Worm (Caenorhabditis elegans): ENCODE measurements around the gene Y37H2C.4.

Y37H2C.4 gene

ce11 chrV:18266238-18266637, 4.3 kb upstream of the Y37H2C.4 start, which contains the start of gene R10E8.6:
TSS of gene R10E8.6 (minus strand) at chrV:18266391.
- TF ChIP-seq ztf-4 (tag; optimal IDR thresholded peaks at IDR 0.05) (no peak), pqm-1 (tag; optimal IDR thresholded peaks at IDR 0.05) (peak; percentile 70), daf-12 (tag; optimal IDR thresholded peaks at IDR 0.05) (no peak), jun-1 (tag; optimal IDR thresholded peaks at IDR 0.05) (peak; percentile 21), elt-2 (tag; optimal IDR thresholded peaks at IDR 0.05) (peak; percentile 90)

DNA sequence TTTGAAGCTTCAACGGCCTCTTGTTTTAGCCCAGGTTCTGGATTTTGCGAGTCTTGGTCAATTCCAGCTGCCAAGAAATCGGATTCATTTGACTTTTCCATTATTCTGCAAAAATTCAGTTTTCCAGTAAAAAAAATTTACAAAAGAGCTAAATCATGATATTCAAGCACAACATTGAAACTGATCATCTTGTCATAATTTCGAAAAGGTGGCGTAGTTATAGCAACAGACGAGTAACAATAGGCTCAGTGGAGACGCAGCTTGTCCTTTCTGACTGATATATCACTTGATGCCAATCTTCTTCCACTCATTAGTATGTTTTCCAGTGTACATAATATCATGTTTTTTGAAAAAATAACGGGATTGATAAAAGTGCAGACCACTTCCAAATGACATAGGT, 1.8 kb upstream of the Y37H2C.4 start, which contains the start of gene fbxa-213:
Gene fbxa-213, minus strand, starts transcription at position 101 of the 400 bp plus-strand sequence.
- TF ChIP-seq aly-2 (tag; optimal IDR thresholded peaks at IDR 0.05) (no peak), mdl-1 (tag; optimal IDR thresholded peaks at IDR 0.05) (no peak), R02D3.7 (tag; optimal IDR thresholded peaks at IDR 0.05) (no peak), hmg-11 (tag; optimal IDR thresholded peaks at IDR 0.05) (no peak), unc-62 (GFP tag; optimal IDR thresholded peaks at IDR 0.05) (no peak), pqm-1 (tag; optimal IDR thresholded peaks at IDR 0.05) (no peak), ceh-9 (tag; optimal IDR thresholded peaks at IDR 0.05) (no peak), elt-3 (tag; optimal IDR thresholded peaks at IDR 0.05) (no peak), nfya-1 (tag; optimal IDR thresholded peaks at IDR 0.05; ENCODE audit: insufficient read depth) (no peak), egl-5 (tag; optimal IDR thresholded peaks at IDR 0.05) (no peak)

ce11 chrV:18269885-18270284, 618 bp upstream of the Y37H2C.4 start, which contains the start of gene skr-6:
TSS of gene skr-6 (minus strand) at chrV:18269985.
- no peak for TF ChIP-seq nfya-1 (tag; optimal IDR thresholded peaks at IDR 0.05; ENCODE audit: insufficient read depth)
- TF ChIP-seq zag-1 (tag; optimal IDR thresholded peaks at IDR 0.05) = no peak
- no peak for TF ChIP-seq nhr-67 (tag; optimal IDR thresholded peaks at IDR 0.05)
- no peak for TF ChIP-seq ama-1 (optimal IDR thresholded peaks at IDR 0.05)
- no peak for TF ChIP-seq mdl-1 (tag; optimal IDR thresholded peaks at IDR 0.05)
- TF ChIP-seq nhr-76 (tag; optimal IDR thresholded peaks at IDR 0.05) = no peak
- TF ChIP-seq fkh-10 (GFP tag; optimal IDR thresholded peaks at IDR 0.05) = no peak
- TF ChIP-seq daf-12 (tag; optimal IDR thresholded peaks at IDR 0.05) = no peak
- TF ChIP-seq hmg-11 (tag; optimal IDR thresholded peaks at IDR 0.05) = no peak
- TF ChIP-seq tbx-2 (tag; optimal IDR thresholded peaks at IDR 0.05) = no peak
- no peak for TF ChIP-seq unc-39 (tag; optimal IDR thresholded peaks at IDR 0.05)
- TF ChIP-seq nhr-77 (tag; optimal IDR thresholded peaks at IDR 0.05) = no peak
- TF ChIP-seq fkh-2 (tag; optimal IDR thresholded peaks at IDR 0.05) = no peak
- no peak for TF ChIP-seq nhr-28 (tag; optimal IDR thresholded peaks at IDR 0.05)
- TF ChIP-seq ceh-9 (tag; optimal IDR thresholded peaks at IDR 0.05) = no peak
- no peak for TF ChIP-seq nhr-43 (tag; optimal IDR thresholded peaks at IDR 0.05; ENCODE audit: poor library complexity, severe bottlenecking)
- TF ChIP-seq R02D3.7 (tag; optimal IDR thresholded peaks at IDR 0.05) = no peak

DNA sequence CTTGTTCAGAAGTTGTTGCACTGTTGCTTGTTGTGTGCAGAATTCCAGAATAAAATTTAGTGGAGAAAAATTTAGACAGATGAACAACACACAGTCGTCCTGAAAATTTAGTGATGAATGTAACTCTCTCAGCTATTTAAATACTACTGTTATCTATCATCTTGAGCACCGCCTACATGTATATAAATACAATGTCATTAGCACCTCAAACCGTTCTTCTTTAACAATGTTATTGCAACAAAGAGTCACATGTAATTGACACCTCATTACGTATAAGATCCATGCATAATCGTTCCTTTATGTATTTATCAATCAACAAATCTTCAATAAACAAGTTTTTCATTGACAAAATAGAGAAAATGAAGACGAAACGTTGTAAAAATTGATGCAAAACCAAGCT, 10.3 kb downstream of the Y37H2C.4 start, which contains the start of gene Y51A2A.16:
Gene Y51A2A.16, minus strand, starts transcription at position 101 of the 400 bp plus-strand sequence.
- TF ChIP-seq nhr-12 (tag; optimal IDR thresholded peaks at IDR 0.05) (no peak), aly-2 (tag; optimal IDR thresholded peaks at IDR 0.05) (no peak), jun-1 (tag; optimal IDR thresholded peaks at IDR 0.05) (no peak), zag-1 (tag; optimal IDR thresholded peaks at IDR 0.05) (no peak), nfya-1 (tag; optimal IDR thresholded peaks at IDR 0.05; ENCODE audit: insufficient read depth) (no peak), nhr-25 (tag; optimal IDR thresholded peaks at IDR 0.05) (no peak), lsy-12 (tag; optimal IDR thresholded peaks at IDR 0.05) (no peak), ZK546.5 (tag; optimal IDR thresholded peaks at IDR 0.05) (no peak), skn-1 (tag; optimal IDR thresholded peaks at IDR 0.05) (no peak), ceh-82 (tag; optimal IDR thresholded peaks at IDR 0.05) (no peak), egl-27 (tag; optimal IDR thresholded peaks at IDR 0.05) (no peak), pqm-1 (tag; optimal IDR thresholded peaks at IDR 0.05) (no peak), ceh-16 (tag; optimal IDR thresholded peaks at IDR 0.05) (no peak), mml-1 (tag; optimal IDR thresholded peaks at IDR 0.05) (no peak), pha-4 (tag; optimal IDR thresholded peaks at IDR 0.05) (no peak), nhr-11 (tag; optimal IDR thresholded peaks at IDR 0.05) (no peak)

ce11 chrV:18282597-18282996, 12.1 kb downstream of the Y37H2C.4 start, which contains the start of gene clec-247:
TSS of gene clec-247 (plus strand) at chrV:18282897.
- no peak for TF ChIP-seq mdl-1 (tag; optimal IDR thresholded peaks at IDR 0.05)
- TF ChIP-seq ceh-9 (tag; optimal IDR thresholded peaks at IDR 0.05) = no peak
